Worm (Caenorhabditis elegans) whole organism, L3 larva: ENCODE measurements around the gene F08H9.3.

Experiments used
- R02D3.7 ChIP-seq: fragments of 150-350 bp; optimal IDR thresholded peaks from 2 replicates; lab custom pipeline; 2014; ENCODE audit warnings: missing biosample characterization, missing genetic modification characterization
- ama-1 ChIP-seq: fragments of 150-350 bp; optimal IDR thresholded peaks from 2 replicates; lab custom pipeline; 2018
- ceh-16 ChIP-seq: sonication (generic microtip); optimal IDR thresholded peaks from 2 replicates; lab custom pipeline; 2017; ENCODE audit warnings: missing biosample characterization, missing genetic modification characterization
- ceh-28 ChIP-seq: fragments of 150-350 bp; optimal IDR thresholded peaks from 2 replicates; lab custom pipeline; 2014; ENCODE audit warnings: missing biosample characterization, missing genetic modification reagents, missing genetic modification characterization
- ceh-82 ChIP-seq: fragments of 150-350 bp; optimal IDR thresholded peaks from 2 replicates; lab custom pipeline; 2014; ENCODE audit warnings: missing biosample characterization, missing genetic modification characterization
- ceh-9 ChIP-seq: sonication (generic microtip); optimal IDR thresholded peaks from 2 replicates; lab custom pipeline; 2018; ENCODE audit warnings: missing biosample characterization, missing genetic modification characterization
- daf-12 ChIP-seq: fragments of 150-350 bp; optimal IDR thresholded peaks from 2 replicates; lab custom pipeline; 2014; ENCODE audit warnings: missing biosample characterization, missing genetic modification reagents, missing genetic modification characterization
- elt-1 ChIP-seq: fragments of 150-350 bp; optimal IDR thresholded peaks from 2 replicates; lab custom pipeline; 2014; ENCODE audit warnings: missing biosample characterization, missing genetic modification characterization
- elt-3 ChIP-seq, 3 experiments: fragments of 150-350 bp in 1 of 3; sonication (generic microtip) in 2 of 3; optimal IDR thresholded peaks; 2 replicates in 2 of 3; 4 replicates in 1 of 3; lab custom pipeline; 2014 to 2017; ENCODE audit warnings: missing biosample characterization in 3 of 3, missing genetic modification characterization in 3 of 3
- fkh-2 ChIP-seq: fragments of 150-350 bp; optimal IDR thresholded peaks from 2 replicates; lab custom pipeline; 2014; ENCODE audit warnings: missing biosample characterization, missing genetic modification reagents, missing genetic modification characterization
- fos-1 ChIP-seq: fragments of 150-350 bp; optimal IDR thresholded peaks from 2 replicates; lab custom pipeline; 2014; ENCODE audit warnings: missing biosample characterization, missing genetic modification characterization
- hmg-11 ChIP-seq: sonication (generic microtip); optimal IDR thresholded peaks from 2 replicates; lab custom pipeline; 2016; ENCODE audit warnings: missing genetic modification characterization, missing compliant biosample characterization
- lin-39 ChIP-seq: fragments of 150-350 bp; optimal IDR thresholded peaks from 2 replicates; lab custom pipeline; 2018; ENCODE audit warnings: missing biosample characterization, missing genetic modification reagents, missing genetic modification characterization
- lsy-12 ChIP-seq: sonication (generic microtip); optimal IDR thresholded peaks from 2 replicates; lab custom pipeline; 2016; ENCODE audit warnings: mild to moderate bottlenecking, missing genetic modification characterization, missing compliant biosample characterization
- nfya-1 ChIP-seq: sonication (generic microtip); optimal IDR thresholded peaks from 2 replicates; lab custom pipeline; 2017; ENCODE audit warnings: missing genetic modification characterization, mild to moderate bottlenecking, missing compliant biosample characterization, antibody characterized with exemption, moderate library complexity; ENCODE audit not compliant: insufficient read depth
- nhr-12 ChIP-seq: fragments of 150-350 bp; optimal IDR thresholded peaks from 2 replicates; lab custom pipeline; 2014; ENCODE audit warnings: missing biosample characterization, missing genetic modification characterization
- nhr-23 ChIP-seq: fragments of 150-350 bp; optimal IDR thresholded peaks from 2 replicates; lab custom pipeline; 2014; ENCODE audit warnings: missing biosample characterization, missing genetic modification reagents, missing genetic modification characterization
- nhr-25 ChIP-seq: sonication (generic microtip); optimal IDR thresholded peaks from 2 replicates; lab custom pipeline; 2017; ENCODE audit warnings: missing biosample characterization, missing genetic modification characterization
- nhr-43 ChIP-seq: sonication (generic microtip); optimal IDR thresholded peaks from 2 replicates; lab custom pipeline; 2016; ENCODE audit warnings: mild to moderate bottlenecking, missing genetic modification characterization, missing compliant biosample characterization; ENCODE audit not compliant: poor library complexity, severe bottlenecking
- nhr-77 ChIP-seq: fragments of 150-350 bp; optimal IDR thresholded peaks from 2 replicates; lab custom pipeline; 2014; ENCODE audit warnings: missing biosample characterization, missing genetic modification characterization
- pha-4 ChIP-seq: fragments of 150-350 bp; optimal IDR thresholded peaks from 2 replicates; lab custom pipeline; 2014; ENCODE audit warnings: missing biosample characterization, missing genetic modification reagents, missing genetic modification characterization
- pqm-1 ChIP-seq: fragments of 150-350 bp; optimal IDR thresholded peaks from 2 replicates; lab custom pipeline; 2017; ENCODE audit warnings: missing biosample characterization, missing genetic modification characterization, inconsistent platforms
- sea-2 ChIP-seq: fragments of 150-350 bp; sonication (generic microtip); optimal IDR thresholded peaks from 4 replicates; lab custom pipeline; 2014; ENCODE audit warnings: missing biosample characterization, missing genetic modification reagents, missing genetic modification characterization
- skn-1 ChIP-seq: fragments of 150-350 bp; optimal IDR thresholded peaks from 2 replicates; lab custom pipeline; 2014; ENCODE audit warnings: missing biosample characterization, missing genetic modification characterization
- snpc-4 ChIP-seq: fragments of 150-350 bp; optimal IDR thresholded peaks from 2 replicates; lab custom pipeline; 2014; ENCODE audit warnings: missing biosample characterization, missing genetic modification characterization
- tbx-2 ChIP-seq: sonication (generic microtip); optimal IDR thresholded peaks from 2 replicates; lab custom pipeline; 2016; ENCODE audit warnings: mild to moderate bottlenecking, missing genetic modification characterization, missing compliant biosample characterization
- unc-39 ChIP-seq: sonication (generic microtip); optimal IDR thresholded peaks from 4 replicates; lab custom pipeline; 2017; ENCODE audit warnings: missing biosample characterization, missing genetic modification characterization
- unc-62 ChIP-seq: fragments of 150-350 bp; sonication (generic microtip); optimal IDR thresholded peaks from 4 replicates; lab custom pipeline; 2014; ENCODE audit warnings: missing biosample characterization, missing genetic modification reagents, missing genetic modification characterization
- zag-1 ChIP-seq: fragments of 150-350 bp; optimal IDR thresholded peaks from 2 replicates; lab custom pipeline; 2014; ENCODE audit warnings: missing biosample characterization, missing genetic modification characterization
- ztf-11 ChIP-seq: fragments of 150-350 bp; optimal IDR thresholded peaks from 2 replicates; lab custom pipeline; 2014; ENCODE audit warnings: missing biosample characterization, missing genetic modification characterization
- ztf-4 ChIP-seq: fragments of 150-350 bp; optimal IDR thresholded peaks from 2 replicates; lab custom pipeline; 2014; ENCODE audit warnings: missing biosample characterization, missing genetic modification characterization

The F08H9.3 gene

DNA sequence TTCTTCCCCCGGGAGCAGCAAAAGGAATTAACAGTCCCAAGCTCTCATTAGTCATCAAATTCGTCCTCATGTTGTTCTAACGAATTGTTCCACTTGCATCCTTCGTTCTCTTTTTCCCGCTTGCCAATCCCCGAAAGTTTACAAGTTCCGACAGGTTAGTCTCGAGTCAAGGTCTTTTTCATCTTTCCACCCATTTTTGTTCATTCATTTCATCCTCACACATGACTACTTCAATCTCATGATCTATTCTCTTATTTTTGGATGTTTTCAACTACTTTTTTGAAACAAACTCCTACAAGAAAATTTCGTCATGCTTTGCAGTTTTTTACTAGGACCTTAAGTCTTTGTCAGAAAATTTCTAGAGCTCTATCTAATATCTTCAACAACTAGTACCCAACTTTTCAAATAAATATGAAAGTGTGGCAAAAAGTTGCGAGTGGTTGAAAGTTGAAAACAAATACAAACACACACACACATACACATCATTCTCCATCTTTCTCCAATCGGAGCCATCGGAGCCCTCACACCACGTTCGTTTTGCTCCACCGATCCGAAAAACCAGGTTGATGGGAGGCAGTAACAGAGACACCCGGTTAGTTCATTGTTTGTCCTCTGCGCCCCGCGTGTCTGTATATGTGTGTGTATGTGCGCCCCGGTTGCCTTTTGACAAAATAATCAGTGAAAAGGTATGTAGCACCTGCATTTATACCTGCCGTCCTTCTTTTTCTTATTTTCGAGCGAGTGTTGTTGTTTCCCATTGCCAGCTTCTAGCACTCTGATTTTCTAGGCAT lies 36.1 kb upstream of the F08H9.3 start:
- no peak for TF ChIP-seq tbx-2 (tag; lab: Kevin White, UChicago)
- TF ChIP-seq nhr-25 (tag; lab: Kevin White, UChicago) = peak; percentile 21
- peak; percentile 16 for TF ChIP-seq nhr-23 (tag; lab: Kevin White, UChicago)
- peak; percentile 15 for TF ChIP-seq ama-1 (lab: Kevin White, UChicago)
- TF ChIP-seq fkh-2 (tag; lab: Kevin White, UChicago) = no peak
- no peak for TF ChIP-seq ceh-9
- no peak for TF ChIP-seq zag-1 (tag; lab: Kevin White, UChicago)
- TF ChIP-seq daf-12 (tag; lab: Kevin White, UChicago) = no peak
- TF ChIP-seq pha-4 (tag; lab: Kevin White, UChicago) = peak; percentile 59
- TF ChIP-seq, all 47 proteins: peak for 4

DNA sequence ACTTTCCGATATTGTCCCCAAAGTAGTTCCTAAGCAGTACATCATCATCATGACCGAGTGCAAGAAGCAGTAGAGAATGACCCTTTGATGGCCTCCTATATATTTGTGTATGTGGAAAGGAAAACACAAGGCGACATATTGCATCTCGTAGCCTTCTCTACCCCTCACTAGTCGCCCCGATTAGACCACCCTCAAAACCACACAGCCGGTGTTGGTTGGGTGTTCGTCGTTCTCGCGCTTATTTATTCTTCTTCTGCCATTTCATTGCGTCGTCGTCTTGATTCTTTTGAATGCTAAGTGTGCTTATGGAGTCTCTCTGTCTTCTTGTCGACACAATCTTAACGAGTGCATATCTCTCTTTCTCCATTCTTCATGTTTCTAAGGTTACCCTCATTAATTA lies 35.1 kb upstream of the F08H9.3 start:
- TF ChIP-seq elt-3 (tag; optimal IDR thresholded peaks at IDR 0.05; lab: Kevin White, UChicago) (no peak), sea-2 (GFP tag; lab: Kevin White, UChicago) (no peak), zag-1 (tag; lab: Kevin White, UChicago) (no peak), fos-1 (tag; lab: Kevin White, UChicago) (no peak), daf-12 (tag; lab: Kevin White, UChicago) (no peak), unc-62 (GFP tag; lab: Kevin White, UChicago) (no peak), unc-39 (tag; lab: Kevin White, UChicago) (no peak), fkh-2 (tag; lab: Kevin White, UChicago) (no peak), nhr-77 (tag; lab: Kevin White, UChicago) (no peak), nhr-43 (tag; lab: Kevin White, UChicago) (no peak), pqm-1 (tag; lab: Kevin White, UChicago) (no peak), ceh-28 (tag; lab: Kevin White, UChicago) (no peak), snpc-4 (tag; lab: Kevin White, UChicago) (no peak), elt-1 (tag; lab: Kevin White, UChicago) (no peak), lin-39 (no peak), pha-4 (tag; lab: Kevin White, UChicago) (no peak)

DNA sequence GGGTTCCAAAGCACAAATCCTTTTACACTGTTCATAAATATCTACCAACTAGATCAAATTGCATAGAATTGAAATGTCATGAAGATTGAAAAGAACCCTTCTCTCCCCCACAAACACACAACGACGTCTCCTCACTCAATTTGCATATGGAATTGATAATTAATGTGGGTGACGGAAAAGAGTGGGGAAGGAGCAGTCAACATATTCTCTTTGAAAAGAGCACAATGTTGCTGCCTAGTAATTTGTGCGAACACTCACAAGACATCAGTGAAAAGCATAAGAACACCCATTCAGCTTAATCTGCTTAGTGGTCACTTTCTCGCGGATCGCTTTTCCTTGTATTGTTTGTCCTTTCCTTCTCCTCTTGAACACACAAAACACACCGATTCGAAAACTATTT lies 33.3 kb upstream of the F08H9.3 start:
- no peak for TF ChIP-seq ceh-28 (tag; lab: Kevin White, UChicago)
- peak; percentile 18 for TF ChIP-seq pha-4 (tag; lab: Kevin White, UChicago)
- no peak for TF ChIP-seq ztf-4
- TF ChIP-seq hmg-11 (tag; lab: Kevin White, UChicago) = no peak
- TF ChIP-seq, all 47 proteins: peak for 1

DNA sequence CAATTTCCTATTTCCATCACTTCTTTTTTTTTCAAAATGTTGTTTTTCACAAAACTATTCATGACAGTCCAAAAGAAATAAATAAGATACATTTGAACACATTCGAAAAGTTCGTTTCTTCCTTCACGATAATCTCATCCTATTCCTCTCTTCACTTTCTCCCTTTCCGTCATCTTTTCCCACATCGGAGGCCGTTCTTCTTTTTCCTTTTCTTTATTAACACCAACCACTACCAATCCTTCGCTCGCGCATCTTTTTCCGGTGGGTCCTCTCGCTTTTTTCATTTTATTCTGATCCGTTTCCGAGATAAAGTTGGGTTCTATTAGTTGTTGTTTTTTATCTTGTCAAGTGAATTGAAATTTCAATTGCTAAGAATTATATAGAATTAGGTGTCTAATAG lies 32.4 kb upstream of the F08H9.3 start:
- no peak for TF ChIP-seq skn-1 (tag; lab: Kevin White, UChicago)
- TF ChIP-seq ama-1 (lab: Kevin White, UChicago) = no peak
- no peak for TF ChIP-seq lsy-12 (tag; lab: Kevin White, UChicago)
- TF ChIP-seq ceh-16 (tag; lab: Kevin White, UChicago) = no peak
- no peak for TF ChIP-seq ztf-11 (tag; lab: Kevin White, UChicago)
- no peak for TF ChIP-seq unc-39 (tag; lab: Kevin White, UChicago)
- TF ChIP-seq fkh-2 (tag; lab: Kevin White, UChicago) = no peak
- no peak for TF ChIP-seq pha-4 (tag; lab: Kevin White, UChicago)
- TF ChIP-seq daf-12 (tag; lab: Kevin White, UChicago) = no peak
- TF ChIP-seq ceh-9 = no peak
- TF ChIP-seq R02D3.7 (tag; lab: Kevin White, UChicago) = no peak
- no peak for TF ChIP-seq nhr-23 (tag; lab: Kevin White, UChicago)
- no peak for TF ChIP-seq elt-3 (tag; optimal IDR thresholded peaks at IDR 0.05; lab: Kevin White, UChicago)
- TF ChIP-seq, all 47 proteins: peak for 0

DNA sequence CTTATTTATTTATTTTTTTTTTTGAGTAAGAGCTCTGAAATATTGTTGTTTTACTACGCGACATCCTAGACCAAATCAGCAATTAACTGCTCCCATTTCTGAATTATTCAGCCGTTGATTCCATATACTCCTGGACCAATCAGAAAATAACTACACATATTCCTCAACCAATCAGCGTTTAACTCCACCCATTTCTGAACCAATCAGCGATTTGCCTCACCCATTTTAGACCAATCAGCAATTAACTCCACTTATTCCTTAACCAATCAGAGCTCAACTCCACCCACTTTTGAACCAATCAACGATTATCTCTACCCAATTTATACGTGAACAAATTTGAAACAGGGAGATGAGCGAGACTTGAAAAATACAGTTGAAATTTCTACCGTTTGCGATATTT lies 30.5 kb upstream of the F08H9.3 start:
- TF ChIP-seq nfya-1 (tag; lab: Kevin White, UChicago) = peak; percentile 78
- TF ChIP-seq hmg-11 (tag; lab: Kevin White, UChicago) = no peak

DNA sequence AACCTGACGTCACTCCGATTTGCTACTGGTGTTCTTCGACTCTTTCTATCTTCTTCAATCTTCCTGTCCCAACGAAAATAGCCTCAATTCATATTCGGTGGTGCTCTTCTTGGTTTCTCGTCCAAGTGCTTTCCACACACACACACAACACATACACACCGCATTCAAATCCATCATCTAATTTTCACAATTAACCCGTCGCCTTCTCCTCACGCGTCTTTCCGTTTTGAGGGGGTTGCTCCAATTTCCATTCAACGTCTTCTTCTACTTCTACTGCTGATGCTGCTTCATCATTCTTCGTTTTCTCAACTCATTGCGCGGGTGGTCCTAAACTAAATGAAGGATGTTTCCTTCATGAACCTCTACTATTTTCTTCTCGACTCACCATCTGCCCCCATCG lies 28.0 kb upstream of the F08H9.3 start:
- TF ChIP-seq snpc-4 (tag; lab: Kevin White, UChicago) = no peak
- TF ChIP-seq nhr-12 = no peak
- TF ChIP-seq ceh-82 (tag; lab: Kevin White, UChicago) = no peak
- TF ChIP-seq ceh-9 = no peak
- no peak for TF ChIP-seq hmg-11 (tag; lab: Kevin White, UChicago)
